Fruit fly (Drosophila melanogaster): ENCODE measurements around the gene sls.
A peak's percentile ranks its signal among the peaks of the same experiment; 100 is the strongest.

sls gene

DNA sequence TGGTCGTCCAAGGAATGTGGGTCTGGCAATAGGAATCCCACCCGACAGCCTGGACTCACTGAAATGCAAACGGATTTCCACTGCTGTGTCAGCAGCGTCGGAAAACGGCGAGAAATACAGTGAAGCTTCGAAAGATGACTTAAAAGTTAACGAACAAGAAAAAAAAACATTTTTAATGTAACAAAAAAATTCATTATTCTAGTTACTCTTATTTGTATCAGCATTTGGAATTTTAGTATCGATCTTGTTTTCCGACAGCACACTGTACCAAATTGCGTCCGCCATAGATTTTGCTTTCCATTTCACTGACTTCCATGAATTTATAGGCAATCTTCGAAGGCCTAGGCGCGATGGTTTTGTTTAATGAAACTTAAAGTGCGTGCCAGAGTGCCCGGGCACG is 49.4 kb upstream of the sls start (continued):
- TF ChIP-seq caup (GFP tag; optimal IDR thresholded peaks at IDR 0.05; ENCODE audit: severe bottlenecking) (no peak), CG7839 (tag; optimal IDR thresholded peaks at IDR 0.05) (peak; percentile 44), CG12104 (GFP tag; optimal IDR thresholded peaks at IDR 0.05) (no peak), stc (GFP tag; IDR thresholded peaks at IDR 0.05) (0 out of 2 replicates have a peak, but pooled peaks have one; percentile 24), Mrtf (GFP tag; IDR thresholded peaks at IDR 0.05) (peak; percentile 53; the same call in 1 of the 3 replicates), slou (GFP tag; optimal IDR thresholded peaks at IDR 0.05) (no peak), row (GFP tag; IDR thresholded peaks at IDR 0.05) (peak; percentile 60), CG1602 (GFP tag; optimal IDR thresholded peaks at IDR 0.05) (no peak), D19B (GFP tag; optimal IDR thresholded peaks at IDR 0.05) (no peak), toy (GFP tag; IDR thresholded peaks at IDR 0.05) (no peak), CG2712 (tag; optimal IDR thresholded peaks at IDR 0.05) (peak; percentile 16), hkb (optimal IDR thresholded peaks at IDR 0.05) (no peak), hkb (GFP tag; IDR thresholded peaks at IDR 0.05) (0 out of 2 replicates have a peak, but pooled peaks have one; percentile 54), Xbp1 (GFP tag; optimal IDR thresholded peaks at IDR 0.05) (peak; percentile 22), CG9876 (GFP tag; optimal IDR thresholded peaks at IDR 0.05) (no peak), unpg (GFP tag; optimal IDR thresholded peaks at IDR 0.05) (peak; percentile 23), gcm (GFP tag; optimal IDR thresholded peaks at IDR 0.05) (no peak), her (GFP tag; optimal IDR thresholded peaks at IDR 0.05) (no peak), CG2120 (GFP tag; optimal IDR thresholded peaks at IDR 0.05) (peak; percentile 35), CG6254 (GFP tag; optimal IDR thresholded peaks at IDR 0.05) (no peak), CG8388 (GFP tag; optimal IDR thresholded peaks at IDR 0.05) (no peak), CG2678 (tag; optimal IDR thresholded peaks at IDR 0.05) (peak; percentile 44), bcd (GFP tag; optimal IDR thresholded peaks at IDR 0.05) (no peak), CG11247 (GFP tag; IDR thresholded peaks at IDR 0.05) (0 out of 2 replicates have a peak, but pooled peaks have one; percentile 14), gem (tag; optimal IDR thresholded peaks at IDR 0.05) (peak; percentile 45), pum (GFP tag; optimal IDR thresholded peaks at IDR 0.05) (no peak), pros (GFP tag; optimal IDR thresholded peaks at IDR 0.05) (no peak), CG6175 (GFP tag; IDR thresholded peaks at IDR 0.05) (no peak), Xrp1 (GFP tag; IDR thresholded peaks at IDR 0.05) (peak; percentile 15; the same call in 1 of the 2 replicates), Ptx1 (GFP tag; IDR thresholded peaks at IDR 0.05) (peak; percentile 66), bsh (GFP tag; optimal IDR thresholded peaks at IDR 0.05) (peak in 1 of 2 experiments; percentile 38), crol (GFP tag; IDR thresholded peaks at IDR 0.05) (no peak), CG6791 (GFP tag; IDR thresholded peaks at IDR 0.05; ENCODE audit: partially characterized antibody) (no peak), vnd (GFP tag; IDR thresholded peaks at IDR 0.05; ENCODE audit: partially characterized antibody) (no peak), Rfx (GFP tag; IDR thresholded peaks at IDR 0.05) (peak; percentile 56; the same call in 1 of the 2 replicates), bab2 (GFP tag; optimal IDR thresholded peaks at IDR 0.05) (peak; percentile 17), mld (GFP tag; IDR thresholded peaks at IDR 0.05; ENCODE audit: partially characterized antibody) (no peak), so (GFP tag; IDR thresholded peaks at IDR 0.05) (0 out of 3 replicates have a peak, but pooled peaks have one; percentile 35), CG34422 (GFP tag; IDR thresholded peaks at IDR 0.05) (peak; percentile 54; the same call in 2 of the 3 replicates), sd (tag; optimal IDR thresholded peaks at IDR 0.05) (no peak), Ada2b (GFP tag; IDR thresholded peaks at IDR 0.05) (peak; percentile 77), CG6272 (GFP tag; IDR thresholded peaks at IDR 0.05) (0 out of 2 replicates have a peak, but pooled peaks have one; percentile 33), CrebB (tag; optimal IDR thresholded peaks at IDR 0.05) (no peak), CG1024 (GFP tag; IDR thresholded peaks at IDR 0.05) (0 out of 2 replicates have a peak, but pooled peaks have one; percentile 32), CG10366 (GFP tag; IDR thresholded peaks at IDR 0.05) (peak; percentile 44; the same call in 1 of the 2 replicates), prd (optimal IDR thresholded peaks at IDR 0.05) (no peak), prd (GFP tag; IDR thresholded peaks at IDR 0.05) (peak; percentile 65; the same call in 2 of the 3 replicates), Awh (GFP tag; IDR thresholded peaks at IDR 0.05) (no peak), Meics (GFP tag; optimal IDR thresholded peaks at IDR 0.05) (peak; percentile 19), sens (GFP tag) (peak; percentile 43), Lhr (GFP tag; optimal IDR thresholded peaks at IDR 0.05) (no peak)
